Worm (Caenorhabditis elegans) whole organism, L4 larva: ENCODE results near the gene T24B8.7.

Source experiments
- F10B5.3 ChIP-seq: sonication (generic microtip); optimal IDR thresholded peaks from 2 replicates; lab custom pipeline; 2016; ENCODE audit warnings: mild to moderate bottlenecking, missing genetic modification characterization, missing compliant biosample characterization
- F44E2.7 ChIP-seq: fragments of 200-800 bp; sonication (Bioruptor generic); IDR thresholded peaks from 2 replicates; pipeline ENCODE4 v2.1.2; 2022; ENCODE audit warnings: missing genetic modification characterization, missing compliant biosample characterization
- Y5F2A.4 ChIP-seq: fragments of 200-800 bp; sonication (Bioruptor generic); optimal IDR thresholded peaks from 2 replicates; lab custom pipeline; 2018; ENCODE audit warnings: mild to moderate bottlenecking, missing genetic modification characterization, missing compliant biosample characterization
- aha-1 ChIP-seq: fragments of 150-350 bp; peaks from one replicate; lab custom pipeline; 2014; ENCODE audit warnings: missing biosample characterization, missing genetic modification characterization
- aly-2 ChIP-seq: sonication (generic microtip); optimal IDR thresholded peaks from 2 replicates; lab custom pipeline; 2018; ENCODE audit warnings: missing biosample characterization, missing genetic modification characterization
- arid-1 ChIP-seq: fragments of 200-800 bp; sonication (Bioruptor generic); conservative IDR thresholded peaks from 2 replicates; pipeline ENCODE4 v1.3.6; 2022; ENCODE audit warnings: missing genetic modification reagents, missing genetic modification characterization, missing compliant biosample characterization
- ces-1 ChIP-seq: fragments of 150-350 bp; sonication (generic microtip); optimal IDR thresholded peaks from 4 replicates; lab custom pipeline; 2014; ENCODE audit warnings: missing biosample characterization, missing genetic modification reagents, missing genetic modification characterization
- cey-2 ChIP-seq: sonication (generic microtip); optimal IDR thresholded peaks from 3 replicates; lab custom pipeline; 2017; ENCODE audit warnings: missing genetic modification characterization, mild to moderate bottlenecking, missing compliant biosample characterization, antibody characterized with exemption, borderline replicate concordance; ENCODE audit not compliant: insufficient read depth
- ctbp-1 ChIP-seq: fragments of 200-800 bp; sonication (Bioruptor generic); IDR thresholded peaks from 2 replicates; pipeline ENCODE4 v1.3.6; 2022; ENCODE audit warnings: missing genetic modification reagents, missing genetic modification characterization, missing compliant biosample characterization
- daf-12 ChIP-seq: fragments of 150-350 bp; optimal IDR thresholded peaks from 2 replicates; lab custom pipeline; 2014; ENCODE audit warnings: missing biosample characterization, missing genetic modification reagents, missing genetic modification characterization
- daf-19 ChIP-seq: fragments of 200-800 bp; sonication (Bioruptor generic); conservative IDR thresholded peaks from 2 replicates; pipeline ENCODE4 v1.3.6; 2022; ENCODE audit warnings: missing genetic modification characterization, missing compliant biosample characterization
- dpl-1 ChIP-seq: fragments of 150-350 bp; optimal IDR thresholded peaks from 2 replicates; lab custom pipeline; 2014; ENCODE audit warnings: missing biosample characterization, missing genetic modification reagents, missing genetic modification characterization
- egl-27 ChIP-seq: sonication (generic microtip); optimal IDR thresholded peaks from 3 replicates; lab custom pipeline; 2017; ENCODE audit warnings: missing biosample characterization, missing genetic modification reagents, missing genetic modification characterization
- egl-43 ChIP-seq: fragments of 200-800 bp; sonication (Bioruptor generic); IDR thresholded peaks from 2 replicates; pipeline ENCODE4 v1.3.6; 2022; ENCODE audit warnings: missing genetic modification reagents, missing genetic modification characterization, missing compliant biosample characterization
- fkh-10 ChIP-seq: fragments of 150-350 bp; optimal IDR thresholded peaks from 2 replicates; lab custom pipeline; 2014; ENCODE audit warnings: missing biosample characterization, missing genetic modification reagents, missing genetic modification characterization
- gei-8 ChIP-seq: fragments of 200-800 bp; sonication (Bioruptor generic); optimal IDR thresholded peaks from 2 replicates; lab custom pipeline; 2018; ENCODE audit warnings: mild to moderate bottlenecking, missing genetic modification characterization, missing compliant biosample characterization
- hif-1 ChIP-seq, 2 experiments: sonication (generic microtip); optimal IDR thresholded peaks; 2 replicates each; lab custom pipeline; 2016 to 2017; ENCODE audit warnings: missing compliant biosample characterization in 2 of 2, missing genetic modification characterization in 2 of 2, missing genetic modification reagents in 2 of 2, missing genotype in 2 of 2, mild to moderate bottlenecking in 1 of 2
- hlh-11 ChIP-seq: fragments of 200-800 bp; sonication (Bioruptor generic); optimal IDR thresholded peaks from 2 replicates; lab custom pipeline; 2018; ENCODE audit warnings: mild to moderate bottlenecking, missing genetic modification characterization, missing compliant biosample characterization
- hlh-30 ChIP-seq: sonication (generic microtip); optimal IDR thresholded peaks from 2 replicates; lab custom pipeline; 2017; ENCODE audit warnings: antibody characterized with exemption, mild to moderate bottlenecking, missing genetic modification characterization, missing compliant biosample characterization; ENCODE audit not compliant: insufficient read depth
- jun-1 ChIP-seq: fragments of 150-350 bp; optimal IDR thresholded peaks from 2 replicates; lab custom pipeline; 2014; ENCODE audit warnings: missing biosample characterization, missing genetic modification reagents, missing genetic modification characterization
- lim-7 ChIP-seq: fragments of 200-800 bp; sonication (Bioruptor generic); IDR thresholded peaks from 2 replicates; pipeline ENCODE4 v1.3.6; 2022; ENCODE audit warnings: missing genetic modification characterization, missing compliant biosample characterization
- lin-13 ChIP-seq: fragments of 150-350 bp; optimal IDR thresholded peaks from 2 replicates; lab custom pipeline; 2014; ENCODE audit warnings: missing biosample characterization, missing genetic modification reagents, missing genetic modification characterization
- lin-15B ChIP-seq: fragments of 150-350 bp; sonication (generic microtip); optimal IDR thresholded peaks from 3 replicates; lab custom pipeline; 2014; ENCODE audit warnings: missing biosample characterization, missing genetic modification characterization
- lin-29 ChIP-seq: fragments of 200-800 bp; sonication (Bioruptor generic); IDR thresholded peaks from 2 replicates; pipeline ENCODE4 v1.3.6; 2022; ENCODE audit warnings: missing genetic modification reagents, missing genetic modification characterization, missing compliant biosample characterization
- lin-39 ChIP-seq: fragments of 150-350 bp; optimal IDR thresholded peaks from 2 replicates; lab custom pipeline; 2014; ENCODE audit warnings: missing biosample characterization, missing genetic modification reagents, missing genetic modification characterization
- lir-3 ChIP-seq: sonication (generic microtip); optimal IDR thresholded peaks from 2 replicates; lab custom pipeline; 2016; ENCODE audit warnings: mild to moderate bottlenecking, missing genetic modification characterization, missing compliant biosample characterization
- lsy-2 ChIP-seq, 2 experiments: fragments of 150-350 bp in 1 of 2; sonication (generic microtip) in 1 of 2; optimal IDR thresholded peaks; 2 replicates each; lab custom pipeline; 2014 to 2017; ENCODE audit warnings: missing biosample characterization in 2 of 2, missing genetic modification characterization in 2 of 2
- madf-9 ChIP-seq: fragments of 200-800 bp; sonication (Bioruptor generic); conservative IDR thresholded peaks from 2 replicates; pipeline ENCODE4 v1.3.6; 2022; ENCODE audit warnings: missing genetic modification reagents, missing genetic modification characterization, missing compliant biosample characterization
- mep-1 ChIP-seq: fragments of 150-350 bp; sonication (generic microtip); optimal IDR thresholded peaks from 3 replicates; lab custom pipeline; 2014; ENCODE audit warnings: missing biosample characterization, missing genetic modification characterization
- mxl-2 ChIP-seq: fragments of 200-800 bp; sonication (Bioruptor generic); conservative IDR thresholded peaks from 2 replicates; pipeline ENCODE4 v1.3.6; 2022; ENCODE audit warnings: missing genetic modification reagents, missing genetic modification characterization, missing compliant biosample characterization
- nhr-102 ChIP-seq: sonication (generic microtip); optimal IDR thresholded peaks from 2 replicates; lab custom pipeline; 2016; ENCODE audit warnings: mild to moderate bottlenecking, missing genetic modification characterization, moderate library complexity, missing compliant biosample characterization
- nhr-11 ChIP-seq: fragments of 150-350 bp; optimal IDR thresholded peaks from 2 replicates; lab custom pipeline; 2014; ENCODE audit warnings: missing biosample characterization, missing genetic modification characterization
- nhr-111 ChIP-seq: fragments of 200-800 bp; sonication (Bioruptor generic); optimal IDR thresholded peaks from 2 replicates; lab custom pipeline; 2018; ENCODE audit warnings: mild to moderate bottlenecking, missing genetic modification characterization, missing compliant biosample characterization
- nhr-41 ChIP-seq: fragments of 200-800 bp; sonication (Bioruptor generic); IDR thresholded peaks from 2 replicates; pipeline ENCODE4 v1.3.6; 2022; ENCODE audit warnings: missing genetic modification reagents, missing genetic modification characterization, missing compliant biosample characterization
- nhr-48 ChIP-seq: sonication (generic microtip); optimal IDR thresholded peaks from 2 replicates; lab custom pipeline; 2016; ENCODE audit warnings: mild to moderate bottlenecking, missing genetic modification characterization, missing compliant biosample characterization
- nhr-76 ChIP-seq: fragments of 150-350 bp; optimal IDR thresholded peaks from 2 replicates; lab custom pipeline; 2014; ENCODE audit warnings: missing biosample characterization, missing genetic modification characterization
- nhr-77 ChIP-seq: fragments of 150-350 bp; optimal IDR thresholded peaks from 2 replicates; lab custom pipeline; 2014; ENCODE audit warnings: missing biosample characterization, missing genetic modification characterization
- pqm-1 ChIP-seq: sonication (generic microtip); optimal IDR thresholded peaks from 2 replicates; lab custom pipeline; 2017; ENCODE audit warnings: missing biosample characterization, missing genetic modification characterization
- rbr-2 ChIP-seq: sonication (generic microtip); optimal IDR thresholded peaks from 2 replicates; lab custom pipeline; 2016; ENCODE audit warnings: missing genotype, missing genetic modification characterization, missing compliant biosample characterization
- set-16 ChIP-seq: fragments of 200-800 bp; sonication (Bioruptor generic); IDR thresholded peaks from 2 replicates; pipeline ENCODE4 v1.3.6; 2022; ENCODE audit warnings: missing genetic modification reagents, missing genetic modification characterization, missing compliant biosample characterization
- skn-1 ChIP-seq: fragments of 150-350 bp; optimal IDR thresholded peaks from 2 replicates; lab custom pipeline; 2014; ENCODE audit warnings: missing biosample characterization, missing genetic modification characterization
- spr-3 ChIP-seq: fragments of 200-800 bp; sonication (Bioruptor generic); optimal IDR thresholded peaks from 2 replicates; lab custom pipeline; 2018; ENCODE audit warnings: mild to moderate bottlenecking, missing genetic modification characterization, missing compliant biosample characterization
- unc-39 ChIP-seq: sonication (generic microtip); optimal IDR thresholded peaks from 2 replicates; lab custom pipeline; 2017; ENCODE audit warnings: missing biosample characterization, missing genetic modification characterization
- unc-62 ChIP-seq, 3 experiments: fragments of 150-350 bp in 1 of 3; sonication (generic microtip); optimal IDR thresholded peaks in 2 of 3; peaks in 1 of 3; 1 replicate in 1 of 3; 2 replicates in 2 of 3; lab custom pipeline; 2014 to 2017; ENCODE audit warnings: missing biosample characterization in 3 of 3, missing genetic modification characterization in 3 of 3, missing genetic modification reagents in 3 of 3, missing genotype in 1 of 3
- vab-7 ChIP-seq: fragments of 200-800 bp; sonication (Bioruptor generic); IDR thresholded peaks from 2 replicates; pipeline ENCODE4 v1.3.6; 2022; ENCODE audit warnings: missing genetic modification reagents, missing genetic modification characterization, missing compliant biosample characterization
- zip-11 ChIP-seq: fragments of 200-800 bp; sonication (Bioruptor generic); IDR thresholded peaks from 2 replicates; pipeline ENCODE4 v1.3.6; 2022; ENCODE audit warnings: missing genetic modification characterization, missing compliant biosample characterization

T24B8.7 gene

DNA sequence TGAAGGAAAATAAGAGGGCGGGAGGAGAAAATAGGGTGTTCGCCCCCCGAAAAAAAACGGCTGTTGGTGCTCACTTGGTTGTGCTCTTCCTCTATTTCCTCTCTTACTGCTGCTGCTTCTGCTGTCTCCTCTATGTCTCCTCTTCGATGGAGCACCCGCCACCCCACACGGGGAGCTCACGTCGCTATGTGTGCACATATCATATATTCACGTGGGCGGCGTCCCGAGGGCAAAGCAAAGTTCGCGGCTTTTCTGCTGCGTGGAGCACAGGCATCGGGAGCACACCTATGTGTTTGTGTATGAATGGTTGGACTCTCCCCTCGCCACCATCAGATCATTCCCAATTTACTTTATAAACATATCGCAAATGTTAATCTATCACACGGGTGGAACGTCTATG is 40.1 kb downstream of the T24B8.7 start (continued):
- TF ChIP-seq mxl-2 (GFP tag; lab: Robert Waterston, UW) (no peak), dpl-1 (GFP tag; lab: Kevin White, UChicago) (no peak), hlh-30 (tag; lab: Kevin White, UChicago) (peak; percentile 94), lim-7 (GFP tag; lab: Robert Waterston, UW) (no peak), gei-8 (no peak), daf-19 (GFP tag; lab: Robert Waterston, UW) (no peak), set-16 (GFP tag; lab: Robert Waterston, UW) (peak; percentile 72), skn-1 (no peak), egl-43 (GFP tag; lab: Robert Waterston, UW) (no peak), arid-1 (GFP tag; lab: Robert Waterston, UW) (no peak), lin-15B (tag; lab: Kevin White, UChicago) (no peak), hlh-11 (tag; lab: Kevin White, UChicago) (peak; percentile 63), lin-39 (no peak), Y5F2A.4 (GFP tag; lab: Kevin White, UChicago) (no peak), hif-1 (tag; optimal IDR thresholded peaks at IDR 0.05; lab: Kevin White, UChicago) (peak in 1 of 2 experiments; percentile 28), pqm-1 (tag; lab: Kevin White, UChicago) (no peak), nhr-41 (GFP tag; lab: Robert Waterston, UW) (no peak)

DNA sequence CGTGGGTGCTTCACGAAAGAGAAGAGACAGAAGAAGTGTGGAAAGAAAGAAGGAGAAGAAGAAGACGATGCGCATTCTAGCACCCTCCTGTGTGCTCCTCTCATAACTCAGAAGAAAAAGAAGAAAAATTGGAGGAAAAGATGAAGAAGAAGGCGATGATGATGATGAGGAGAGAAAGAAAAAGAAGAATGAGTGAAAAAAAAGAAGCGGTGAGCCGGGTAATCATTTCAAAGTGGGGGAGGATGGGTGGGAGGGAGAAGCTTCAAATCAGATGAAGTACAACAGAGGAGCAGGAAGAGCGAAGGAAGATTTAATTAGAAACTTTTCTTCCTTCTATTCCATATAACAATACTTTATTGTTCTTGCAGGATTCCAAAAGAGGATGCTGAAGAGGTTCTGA is 42.8 kb downstream of the T24B8.7 start:
- TF ChIP-seq aha-1 (peak; percentile 65), unc-62 (GFP tag; optimal IDR thresholded peaks at IDR 0.05 in 1 of 2; lab: Kevin White, UChicago) (peak in 1 of 2 experiments; percentile 55), unc-62 (tag; optimal IDR thresholded peaks at IDR 0.05; lab: Kevin White, UChicago) (no peak), arid-1 (GFP tag; lab: Robert Waterston, UW) (no peak), fkh-10 (GFP tag; lab: Kevin White, UChicago) (peak; percentile 9), lsy-2 (tag; optimal IDR thresholded peaks at IDR 0.05; lab: Kevin White, UChicago) (peak in 1 of 2 experiments; percentile 2), lir-3 (tag; lab: Kevin White, UChicago) (no peak), cey-2 (tag; lab: Kevin White, UChicago) (no peak), ctbp-1 (GFP tag; lab: Robert Waterston, UW) (peak; percentile 57; the same call in 1 of the 2 replicates), unc-39 (tag; lab: Kevin White, UChicago) (no peak)

DNA sequence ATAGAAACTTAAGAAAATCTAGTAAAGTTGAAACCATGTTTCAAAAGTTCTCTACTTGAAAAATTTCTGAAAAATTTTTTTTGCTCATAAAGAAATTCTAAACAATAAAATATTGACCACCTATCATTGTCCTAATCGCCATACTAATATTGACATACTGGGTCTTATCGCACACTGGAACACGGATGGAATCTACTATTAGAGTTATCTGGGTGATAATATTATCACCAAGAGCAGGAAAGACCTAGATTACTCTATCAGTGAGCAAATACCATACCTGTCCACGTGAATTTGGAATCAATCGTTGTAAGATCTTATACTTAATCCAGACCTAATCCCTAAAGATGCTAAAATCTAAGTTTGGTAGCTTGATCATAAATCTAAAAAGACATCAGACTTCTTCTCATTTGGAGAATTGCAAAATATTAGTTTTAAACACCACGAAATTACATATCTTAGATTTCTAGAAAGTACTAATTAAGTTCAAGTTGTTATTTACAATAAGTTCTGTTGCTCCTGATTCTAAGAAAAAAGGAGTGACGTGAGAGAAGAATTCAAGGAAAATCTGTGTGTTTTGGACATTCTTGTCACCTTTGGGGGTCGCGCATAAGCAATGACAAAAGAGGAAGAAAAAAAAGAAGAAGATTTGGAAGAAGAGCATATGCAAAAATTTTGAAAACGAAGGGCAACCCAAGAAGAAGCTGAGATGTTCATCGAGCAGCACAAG is 43.3 kb downstream of the T24B8.7 start:
- TF ChIP-seq daf-12 (tag; lab: Kevin White, UChicago) (no peak), unc-62 (GFP tag; optimal IDR thresholded peaks at IDR 0.05 in 1 of 2; lab: Kevin White, UChicago) (peak in 1 of 2 experiments; percentile 27), unc-62 (tag; optimal IDR thresholded peaks at IDR 0.05; lab: Kevin White, UChicago) (no peak), lsy-2 (tag; optimal IDR thresholded peaks at IDR 0.05; lab: Kevin White, UChicago) (no peak), lin-29 (GFP tag; lab: Robert Waterston, UW) (no peak), hlh-11 (tag; lab: Kevin White, UChicago) (no peak), nhr-11 (peak; percentile 39), nhr-77 (tag; lab: Kevin White, UChicago) (no peak), F10B5.3 (tag; lab: Kevin White, UChicago) (no peak), vab-7 (GFP tag; lab: Robert Waterston, UW) (no peak), nhr-48 (tag; lab: Kevin White, UChicago) (no peak), F44E2.7 (GFP tag; lab: Robert Waterston, UW) (no peak), ces-1 (GFP tag; lab: Kevin White, UChicago) (no peak), egl-27 (tag; lab: Kevin White, UChicago) (no peak), madf-9 (GFP tag; lab: Robert Waterston, UW) (no peak), lin-13 (GFP tag; lab: Kevin White, UChicago) (no peak), nhr-102 (tag; lab: Kevin White, UChicago) (no peak), nhr-111 (no peak), spr-3 (GFP tag; lab: Kevin White, UChicago) (no peak), mep-1 (tag; lab: Kevin White, UChicago) (no peak), zip-11 (GFP tag; lab: Robert Waterston, UW) (no peak), aly-2 (tag; lab: Kevin White, UChicago) (no peak), arid-1 (GFP tag; lab: Robert Waterston, UW) (no peak), rbr-2 (peak; percentile 10), jun-1 (tag; lab: Kevin White, UChicago) (no peak), nhr-76 (tag; lab: Kevin White, UChicago) (no peak)
